Worm (Caenorhabditis elegans) whole organism, L3 larva: Measurements from ENCODE around the gene F49F1.5.

Experiments used
- R02D3.7 ChIP-seq: fragments of 150-350 bp; optimal IDR thresholded peaks from 2 replicates; lab custom pipeline; 2014; ENCODE audit warnings: missing biosample characterization, missing genetic modification characterization
- ZK546.5 ChIP-seq: sonication (generic microtip); optimal IDR thresholded peaks from 2 replicates; lab custom pipeline; 2017; ENCODE audit warnings: missing biosample characterization, missing genetic modification characterization
- aly-2 ChIP-seq: fragments of 150-350 bp; optimal IDR thresholded peaks from 2 replicates; lab custom pipeline; 2014; ENCODE audit warnings: missing biosample characterization, missing genetic modification characterization
- ama-1 ChIP-seq: fragments of 150-350 bp; optimal IDR thresholded peaks from 2 replicates; lab custom pipeline; 2018
- ceh-16 ChIP-seq: sonication (generic microtip); optimal IDR thresholded peaks from 2 replicates; lab custom pipeline; 2017; ENCODE audit warnings: missing biosample characterization, missing genetic modification characterization
- ceh-28 ChIP-seq: fragments of 150-350 bp; optimal IDR thresholded peaks from 2 replicates; lab custom pipeline; 2014; ENCODE audit warnings: missing biosample characterization, missing genetic modification reagents, missing genetic modification characterization
- ceh-9 ChIP-seq: sonication (generic microtip); optimal IDR thresholded peaks from 2 replicates; lab custom pipeline; 2018; ENCODE audit warnings: missing biosample characterization, missing genetic modification characterization
- egl-27 ChIP-seq: sonication (generic microtip); optimal IDR thresholded peaks from 4 replicates; lab custom pipeline; 2017; ENCODE audit warnings: missing biosample characterization, missing genetic modification reagents, missing genetic modification characterization
- egl-5 ChIP-seq: fragments of 150-350 bp; optimal IDR thresholded peaks from 2 replicates; lab custom pipeline; 2017; ENCODE audit warnings: missing biosample characterization, missing genetic modification reagents, missing genetic modification characterization, inconsistent platforms
- elt-1 ChIP-seq: fragments of 150-350 bp; optimal IDR thresholded peaks from 2 replicates; lab custom pipeline; 2014; ENCODE audit warnings: missing biosample characterization, missing genetic modification characterization
- elt-2 ChIP-seq: sonication (generic microtip); optimal IDR thresholded peaks from 2 replicates; lab custom pipeline; 2016; ENCODE audit warnings: missing genetic modification reagents, mild to moderate bottlenecking, missing genetic modification characterization, missing compliant biosample characterization
- elt-3 ChIP-seq, 3 experiments: fragments of 150-350 bp in 1 of 3; sonication (generic microtip) in 2 of 3; optimal IDR thresholded peaks; 2 replicates in 2 of 3; 4 replicates in 1 of 3; lab custom pipeline; 2014 to 2017; ENCODE audit warnings: missing biosample characterization in 3 of 3, missing genetic modification characterization in 3 of 3
- eor-1 ChIP-seq, 2 experiments: fragments of 150-350 bp; optimal IDR thresholded peaks; 2 replicates each; lab custom pipeline; 2014 to 2018; ENCODE audit warnings: missing biosample characterization in 2 of 2, missing genetic modification characterization in 2 of 2
- fkh-10 ChIP-seq: sonication (generic microtip); optimal IDR thresholded peaks from 2 replicates; lab custom pipeline; 2017; ENCODE audit warnings: missing biosample characterization, missing genetic modification reagents, missing genetic modification characterization
- fkh-2 ChIP-seq: fragments of 150-350 bp; optimal IDR thresholded peaks from 2 replicates; lab custom pipeline; 2014; ENCODE audit warnings: missing biosample characterization, missing genetic modification reagents, missing genetic modification characterization
- fos-1 ChIP-seq: fragments of 150-350 bp; optimal IDR thresholded peaks from 2 replicates; lab custom pipeline; 2014; ENCODE audit warnings: missing biosample characterization, missing genetic modification characterization
- hmg-11 ChIP-seq: sonication (generic microtip); optimal IDR thresholded peaks from 2 replicates; lab custom pipeline; 2016; ENCODE audit warnings: missing genetic modification characterization, missing compliant biosample characterization
- jun-1 ChIP-seq: fragments of 150-350 bp; optimal IDR thresholded peaks from 2 replicates; lab custom pipeline; 2014; ENCODE audit warnings: missing biosample characterization, missing genetic modification reagents, missing genetic modification characterization
- lin-39 ChIP-seq: fragments of 150-350 bp; optimal IDR thresholded peaks from 2 replicates; lab custom pipeline; 2018; ENCODE audit warnings: missing biosample characterization, missing genetic modification reagents, missing genetic modification characterization
- mdl-1 ChIP-seq: fragments of 150-350 bp; optimal IDR thresholded peaks from 2 replicates; lab custom pipeline; 2014; ENCODE audit warnings: missing biosample characterization, missing genetic modification characterization
- nfya-1 ChIP-seq: sonication (generic microtip); optimal IDR thresholded peaks from 2 replicates; lab custom pipeline; 2017; ENCODE audit warnings: missing genetic modification characterization, mild to moderate bottlenecking, missing compliant biosample characterization, antibody characterized with exemption, moderate library complexity; ENCODE audit not compliant: insufficient read depth
- nhr-11 ChIP-seq: fragments of 150-350 bp; optimal IDR thresholded peaks from 2 replicates; lab custom pipeline; 2014; ENCODE audit warnings: missing biosample characterization, missing genetic modification characterization
- nhr-23 ChIP-seq: fragments of 150-350 bp; optimal IDR thresholded peaks from 2 replicates; lab custom pipeline; 2014; ENCODE audit warnings: missing biosample characterization, missing genetic modification reagents, missing genetic modification characterization
- nhr-237 ChIP-seq: fragments of 150-350 bp; optimal IDR thresholded peaks from 2 replicates; lab custom pipeline; 2014; ENCODE audit warnings: missing biosample characterization, missing genetic modification characterization
- nhr-25 ChIP-seq: sonication (generic microtip); optimal IDR thresholded peaks from 2 replicates; lab custom pipeline; 2017; ENCODE audit warnings: missing biosample characterization, missing genetic modification characterization
- nhr-43 ChIP-seq: sonication (generic microtip); optimal IDR thresholded peaks from 2 replicates; lab custom pipeline; 2016; ENCODE audit warnings: mild to moderate bottlenecking, missing genetic modification characterization, missing compliant biosample characterization; ENCODE audit not compliant: poor library complexity, severe bottlenecking
- nhr-76 ChIP-seq: fragments of 150-350 bp; sonication (generic microtip); optimal IDR thresholded peaks from 5 replicates; lab custom pipeline; 2014; ENCODE audit warnings: missing biosample characterization, missing genetic modification characterization
- pqm-1 ChIP-seq: fragments of 150-350 bp; optimal IDR thresholded peaks from 2 replicates; lab custom pipeline; 2017; ENCODE audit warnings: missing biosample characterization, missing genetic modification characterization, inconsistent platforms
- sea-2 ChIP-seq: fragments of 150-350 bp; sonication (generic microtip); optimal IDR thresholded peaks from 4 replicates; lab custom pipeline; 2014; ENCODE audit warnings: missing biosample characterization, missing genetic modification reagents, missing genetic modification characterization
- skn-1 ChIP-seq: fragments of 150-350 bp; optimal IDR thresholded peaks from 2 replicates; lab custom pipeline; 2014; ENCODE audit warnings: missing biosample characterization, missing genetic modification characterization
- snpc-4 ChIP-seq: fragments of 150-350 bp; optimal IDR thresholded peaks from 2 replicates; lab custom pipeline; 2014; ENCODE audit warnings: missing biosample characterization, missing genetic modification characterization
- unc-62 ChIP-seq: fragments of 150-350 bp; sonication (generic microtip); optimal IDR thresholded peaks from 4 replicates; lab custom pipeline; 2014; ENCODE audit warnings: missing biosample characterization, missing genetic modification reagents, missing genetic modification characterization
- zag-1 ChIP-seq: fragments of 150-350 bp; optimal IDR thresholded peaks from 2 replicates; lab custom pipeline; 2014; ENCODE audit warnings: missing biosample characterization, missing genetic modification characterization
- ztf-4 ChIP-seq: fragments of 150-350 bp; optimal IDR thresholded peaks from 2 replicates; lab custom pipeline; 2014; ENCODE audit warnings: missing biosample characterization, missing genetic modification characterization

Gene F49F1.5

DNA sequence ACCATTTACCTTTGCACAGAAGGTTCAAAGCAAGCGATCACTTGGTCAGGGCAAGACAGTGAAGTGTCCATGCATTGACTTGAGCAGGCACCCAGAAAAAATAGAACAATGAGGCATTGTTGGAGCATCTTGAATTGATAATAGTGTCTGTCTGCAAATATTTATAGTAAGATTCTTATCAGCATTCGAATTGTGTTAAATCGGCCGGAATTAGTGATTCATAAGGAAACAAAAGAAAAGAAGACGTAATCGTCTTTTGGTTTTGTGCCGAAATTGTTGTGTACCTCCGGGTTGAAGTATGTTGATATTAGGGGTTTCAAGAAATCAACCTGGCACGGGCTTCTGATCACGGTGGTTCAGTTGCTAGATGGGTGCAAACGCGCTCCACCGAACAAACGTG, at the start of gene F49F1.5:
Gene F49F1.5, minus strand, starts transcription at position 153 of the 400 bp plus-strand sequence.
- no peak for TF ChIP-seq elt-3 (tag; optimal IDR thresholded peaks at IDR 0.05; lab: Kevin White, UChicago)
- no peak for TF ChIP-seq skn-1 (tag; lab: Kevin White, UChicago)
- no peak for TF ChIP-seq ZK546.5 (tag; lab: Kevin White, UChicago)
- TF ChIP-seq egl-27 (tag; lab: Kevin White, UChicago), result no peak
- peak; percentile 63 for TF ChIP-seq elt-2 (tag; lab: Kevin White, UChicago)
- TF ChIP-seq nhr-11 (tag; lab: Kevin White, UChicago), result no peak

DNA sequence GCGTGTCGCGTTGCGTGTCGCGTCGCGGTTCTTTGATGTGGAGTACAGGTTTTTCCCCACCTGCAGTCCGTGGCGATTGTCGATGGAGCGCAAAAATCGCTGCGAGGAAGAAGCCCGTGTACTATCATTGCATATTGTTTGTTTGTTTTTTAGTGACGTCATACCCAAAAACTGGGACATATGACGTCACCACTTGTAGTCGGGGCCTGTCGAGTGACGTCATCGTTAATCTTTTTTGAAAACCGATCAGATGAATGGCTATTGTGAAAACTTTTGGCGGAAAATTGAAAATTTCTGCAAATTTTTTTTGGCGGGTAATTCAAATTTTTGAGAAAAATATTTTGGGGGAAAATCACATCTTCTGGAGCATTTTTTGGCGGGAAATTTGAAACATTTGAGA, 47.1 kb upstream of the F49F1.5 start:
- no peak for TF ChIP-seq egl-5 (tag; lab: Kevin White, UChicago)
- no peak for TF ChIP-seq fkh-10 (GFP tag; lab: Kevin White, UChicago)
- no peak for TF ChIP-seq nhr-25 (tag; lab: Kevin White, UChicago)
- no peak for TF ChIP-seq ceh-9 (tag; lab: Kevin White, UChicago)
- no peak for TF ChIP-seq aly-2 (tag; lab: Kevin White, UChicago)
- no peak for TF ChIP-seq fkh-2 (tag; lab: Kevin White, UChicago)
- no peak for TF ChIP-seq elt-2 (tag; lab: Kevin White, UChicago)
- TF ChIP-seq sea-2 (GFP tag; lab: Kevin White, UChicago), result no peak
- TF ChIP-seq fos-1, result no peak
- TF ChIP-seq unc-62 (GFP tag; lab: Kevin White, UChicago), result no peak
- TF ChIP-seq elt-3 (tag; optimal IDR thresholded peaks at IDR 0.05; lab: Kevin White, UChicago), result no peak
- no peak for TF ChIP-seq jun-1
- TF ChIP-seq nhr-23 (tag; lab: Kevin White, UChicago), result no peak
- no peak for TF ChIP-seq egl-27 (tag; lab: Kevin White, UChicago)
- TF ChIP-seq ceh-16 (tag; lab: Kevin White, UChicago), result no peak
- TF ChIP-seq zag-1 (tag; lab: Kevin White, UChicago), result no peak
- no peak for TF ChIP-seq lin-39 (tag; lab: Kevin White, UChicago)
- TF ChIP-seq, all 47 proteins: peak for 0

- no peak for TF ChIP-seq pqm-1 (tag; lab: Kevin White, UChicago)
- no peak for TF ChIP-seq ceh-28 (tag; lab: Kevin White, UChicago)
- TF ChIP-seq nhr-76 (tag; lab: Kevin White, UChicago), result no peak
- TF ChIP-seq, all 47 proteins: peak for 0
Observed at ce11 chrIV:4164392-4164791, 44.2 kb upstream of the F49F1.5 start, which contains the start of gene scrm-8. Gene scrm-8, plus strand, starts transcription at chrIV:4164692.

ce11 chrIV:4162121-4162520, 41.9 kb upstream of the F49F1.5 start, which contains the start of gene scrm-5:
Gene scrm-5, plus strand, starts transcription at chrIV:4162421.
- TF ChIP-seq nhr-23 (tag; lab: Kevin White, UChicago) (no peak), R02D3.7 (tag; lab: Kevin White, UChicago) (no peak), eor-1 (tag; optimal IDR thresholded peaks at IDR 0.05; lab: Kevin White, UChicago) (no peak), nhr-11 (tag; lab: Kevin White, UChicago) (no peak), hmg-11 (tag; lab: Kevin White, UChicago) (no peak), egl-5 (tag; lab: Kevin White, UChicago) (no peak), fos-1 (no peak), snpc-4 (no peak), elt-1 (no peak), elt-2 (tag; lab: Kevin White, UChicago) (no peak), ztf-4 (tag; lab: Kevin White, UChicago) (no peak), mdl-1 (tag; lab: Kevin White, UChicago) (no peak)

DNA sequence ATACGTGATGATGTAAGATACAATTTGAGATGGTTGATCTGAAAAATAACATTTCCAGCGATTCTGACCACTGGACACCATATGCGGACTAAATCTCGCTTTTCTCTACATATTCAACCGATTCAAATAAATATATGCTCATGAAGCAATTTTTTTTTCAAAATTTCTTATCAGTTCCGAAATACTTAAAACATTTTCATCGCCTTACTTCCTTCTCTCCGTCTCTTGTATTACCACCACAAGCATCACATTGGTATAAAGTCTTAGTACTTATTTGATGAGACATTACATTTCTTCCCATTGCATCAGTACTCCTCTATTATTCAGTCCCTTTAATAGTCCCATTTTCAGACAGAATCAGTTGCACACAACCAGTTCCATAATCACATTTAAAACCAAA, 34.4 kb upstream of the F49F1.5 start, which contains the start of gene K08D10.14:
Gene K08D10.14, plus strand, starts transcription at position 301 of the 400 bp plus-strand sequence.
- TF ChIP-seq ama-1 (lab: Kevin White, UChicago), result no peak
- TF ChIP-seq elt-2 (tag; lab: Kevin White, UChicago), result peak; percentile 51

DNA sequence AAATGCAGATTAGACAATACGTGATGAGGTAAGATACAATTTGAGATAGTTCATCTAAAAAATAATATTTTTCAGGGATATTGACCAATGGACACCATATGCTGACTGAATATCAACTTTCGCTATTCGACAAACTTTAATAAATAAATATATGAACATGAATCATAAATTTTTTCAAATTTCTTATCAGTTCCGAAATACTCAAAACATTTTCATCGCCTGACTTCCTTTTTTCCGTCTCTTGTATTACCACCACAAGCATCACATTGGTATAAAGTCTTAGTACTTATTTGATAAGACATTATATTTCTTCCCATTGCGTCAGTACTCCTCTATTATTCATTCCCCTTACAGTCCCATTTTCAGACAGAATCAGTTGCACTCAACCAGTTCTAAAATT, 31.9 kb upstream of the F49F1.5 start, which contains the start of the genes K08D10.10 and R07C12.1:
Gene K08D10.10, plus strand, starts transcription at position 93 of the 400 bp plus-strand sequence.
Gene R07C12.1, plus strand, starts transcription at position 314 of the 400 bp plus-strand sequence.
- no peak for TF ChIP-seq mdl-1 (tag; lab: Kevin White, UChicago)
- TF ChIP-seq nhr-43, result no peak
- TF ChIP-seq elt-3 (tag; optimal IDR thresholded peaks at IDR 0.05; lab: Kevin White, UChicago), result no peak
- TF ChIP-seq ztf-4 (tag; lab: Kevin White, UChicago), result no peak
- TF ChIP-seq ceh-16 (tag; lab: Kevin White, UChicago), result no peak
- TF ChIP-seq nhr-237 (tag; lab: Kevin White, UChicago), result no peak
- TF ChIP-seq jun-1, result peak; percentile 10
- peak; percentile 74 for TF ChIP-seq elt-2 (tag; lab: Kevin White, UChicago)
- TF ChIP-seq nfya-1 (tag; lab: Kevin White, UChicago), result no peak
- TF ChIP-seq R02D3.7 (tag; lab: Kevin White, UChicago), result no peak
